Worm (Caenorhabditis elegans): ENCODE results near the gene T13C5.10.

ce11 chrX:6150949-6151519 lies 36.9 kb upstream of the T13C5.10 start:
- TF ChIP-seq ama-1 (optimal IDR thresholded peaks at IDR 0.05) (no peak), ama-1 (GFP tag; optimal IDR thresholded peaks at IDR 0.05) (no peak), Y67H2A.10 (GFP tag; conservative IDR thresholded peaks at IDR 0.05) (no peak), ZK185.1 (tag; optimal IDR thresholded peaks at IDR 0.05; ENCODE audit: poor library complexity, severe bottlenecking) (no peak), nfyb-1 (GFP tag; IDR thresholded peaks at IDR 0.05) (no peak), ceh-91 (GFP tag; IDR thresholded peaks at IDR 0.05) (no peak), Y79H2A.3 (GFP tag; conservative IDR thresholded peaks at IDR 0.05) (no peak), unc-62 (GFP tag; optimal IDR thresholded peaks at IDR 0.05) (no peak), chd-7 (tag; optimal IDR thresholded peaks at IDR 0.05) (no peak), efl-1 (GFP tag; optimal IDR thresholded peaks at IDR 0.05) (no peak), hmg-20 (GFP tag; IDR thresholded peaks at IDR 0.05) (no peak), F37B4.10 (GFP tag; IDR thresholded peaks at IDR 0.05) (no peak), nhr-120 (GFP tag; IDR thresholded peaks at IDR 0.05) (no peak)

Measured in whole organism, young adult.